Fruit fly (Drosophila melanogaster): ENCODE results near the gene Sec20.

DNA sequence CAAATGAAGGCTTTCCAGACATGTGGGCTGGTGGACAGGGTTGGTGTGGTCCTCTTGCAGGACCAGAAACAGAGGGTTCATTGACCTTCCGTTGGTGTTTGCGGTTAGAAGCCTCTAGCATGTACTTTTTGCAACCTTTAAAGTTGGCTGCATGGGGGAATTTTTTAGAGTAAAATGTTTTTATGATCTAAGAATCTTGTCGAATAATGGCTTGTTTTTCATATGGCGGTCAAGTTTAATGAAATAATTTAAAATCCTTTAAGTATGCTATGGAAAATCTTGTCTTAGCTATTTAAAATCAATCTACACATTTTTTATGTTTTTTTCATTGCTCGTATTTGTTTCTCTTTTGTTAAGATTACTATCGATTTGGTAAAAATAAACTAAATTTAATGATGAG, 5.4 kb upstream of the Sec20 start, which contains the start of gene glob3:
- TF ChIP-seq CG8478 (optimal IDR thresholded peaks at IDR 0.05) (no peak), CTCF (optimal IDR thresholded peaks at IDR 0.05) (no peak)
